Worm (Caenorhabditis elegans) whole organism, L4 larva: ENCODE results near the gene F58H1.5.
A peak's percentile ranks its signal among the peaks of the same experiment; 100 is the strongest.

Experiments
- D1046.2 ChIP-seq: fragments of 200-800 bp; sonication (Bioruptor generic); IDR thresholded peaks from 2 replicates; pipeline ENCODE4 v1.3.6; 2022; ENCODE audit warnings: missing genetic modification characterization, missing compliant biosample characterization
- F44E2.7 ChIP-seq: fragments of 200-800 bp; sonication (Bioruptor generic); IDR thresholded peaks from 2 replicates; pipeline ENCODE4 v2.1.2; 2022; ENCODE audit warnings: missing genetic modification characterization, missing compliant biosample characterization
- F49E8.2 ChIP-seq: sonication (generic microtip); optimal IDR thresholded peaks from 2 replicates; lab custom pipeline; 2016; ENCODE audit warnings: missing compliant biosample characterization, mild to moderate bottlenecking, missing genetic modification characterization, borderline replicate concordance
- R02D3.7 ChIP-seq: fragments of 150-350 bp; sonication (generic microtip); optimal IDR thresholded peaks from 3 replicates; lab custom pipeline; 2014; ENCODE audit warnings: missing biosample characterization, missing genetic modification characterization
- T20F7.1 ChIP-seq: fragments of 200-800 bp; sonication (Bioruptor generic); optimal IDR thresholded peaks from 2 replicates; lab custom pipeline; 2018; ENCODE audit warnings: mild to moderate bottlenecking, missing genetic modification characterization, missing compliant biosample characterization
- T26A8.4 ChIP-seq: fragments of 200-800 bp; sonication (Bioruptor generic); IDR thresholded peaks from 2 replicates; pipeline ENCODE4 v1.3.6; 2022; ENCODE audit warnings: missing genetic modification characterization, missing compliant biosample characterization
- Y105C5A.15 ChIP-seq: fragments of 200-800 bp; sonication (Bioruptor generic); IDR thresholded peaks from 2 replicates; pipeline ENCODE4 v1.3.6; 2022; ENCODE audit warnings: missing genetic modification characterization, missing compliant biosample characterization
- aha-1 ChIP-seq: fragments of 150-350 bp; peaks from one replicate; lab custom pipeline; 2014; ENCODE audit warnings: missing biosample characterization, missing genetic modification characterization
- aly-2 ChIP-seq: sonication (generic microtip); optimal IDR thresholded peaks from 2 replicates; lab custom pipeline; 2018; ENCODE audit warnings: missing biosample characterization, missing genetic modification characterization
- ama-1 ChIP-seq: fragments of 150-350 bp; optimal IDR thresholded peaks from 2 replicates; lab custom pipeline; 2014; ENCODE audit warnings: inconsistent platforms, mixed read lengths
- attf-4 ChIP-seq: sonication (generic microtip); optimal IDR thresholded peaks from 3 replicates; lab custom pipeline; 2017; ENCODE audit warnings: missing biosample characterization, missing genetic modification characterization
- ceh-20 ChIP-seq: fragments of 200-800 bp; sonication (Bioruptor generic); IDR thresholded peaks from 2 replicates; pipeline ENCODE4 v1.3.6; 2022; ENCODE audit warnings: missing genetic modification reagents, missing genetic modification characterization, missing compliant biosample characterization
- ceh-44 ChIP-seq: fragments of 200-800 bp; sonication (Bioruptor generic); IDR thresholded peaks from 2 replicates; pipeline ENCODE4 v1.3.6; 2022; ENCODE audit warnings: missing genetic modification reagents, missing genetic modification characterization, missing compliant biosample characterization
- ceh-62 ChIP-seq: sonication (generic microtip); optimal IDR thresholded peaks from 2 replicates; lab custom pipeline; 2017; ENCODE audit warnings: missing biosample characterization, missing genetic modification characterization
- ceh-82 ChIP-seq: sonication (generic microtip); optimal IDR thresholded peaks from 2 replicates; lab custom pipeline; 2017; ENCODE audit warnings: missing biosample characterization, missing genetic modification characterization
- cey-2 ChIP-seq: sonication (generic microtip); optimal IDR thresholded peaks from 3 replicates; lab custom pipeline; 2017; ENCODE audit warnings: missing genetic modification characterization, mild to moderate bottlenecking, missing compliant biosample characterization, antibody characterized with exemption, borderline replicate concordance; ENCODE audit not compliant: insufficient read depth
- dmd-6 ChIP-seq: fragments of 200-800 bp; sonication (Bioruptor generic); IDR thresholded peaks from 2 replicates; pipeline ENCODE4 v1.3.6; 2022; ENCODE audit warnings: missing genetic modification reagents, missing genetic modification characterization, missing compliant biosample characterization
- duxl-1 ChIP-seq: sonication (generic microtip); optimal IDR thresholded peaks from 2 replicates; lab custom pipeline; 2016; ENCODE audit warnings: mild to moderate bottlenecking, missing genetic modification characterization, moderate library complexity, missing compliant biosample characterization; ENCODE audit not compliant: poor library complexity
- dve-1 ChIP-seq: sonication (generic microtip); optimal IDR thresholded peaks from 2 replicates; lab custom pipeline; 2017; ENCODE audit warnings: antibody characterized with exemption, mild to moderate bottlenecking, missing genetic modification characterization, missing compliant biosample characterization; ENCODE audit not compliant: insufficient read depth
- egl-27 ChIP-seq: sonication (generic microtip); optimal IDR thresholded peaks from 3 replicates; lab custom pipeline; 2017; ENCODE audit warnings: missing biosample characterization, missing genetic modification reagents, missing genetic modification characterization
- hif-1 ChIP-seq, 2 experiments: sonication (generic microtip); optimal IDR thresholded peaks; 2 replicates each; lab custom pipeline; 2016 to 2017; ENCODE audit warnings: missing compliant biosample characterization in 2 of 2, missing genetic modification characterization in 2 of 2, missing genetic modification reagents in 2 of 2, missing genotype in 2 of 2, mild to moderate bottlenecking in 1 of 2
- hlh-30 ChIP-seq: sonication (generic microtip); optimal IDR thresholded peaks from 2 replicates; lab custom pipeline; 2017; ENCODE audit warnings: antibody characterized with exemption, mild to moderate bottlenecking, missing genetic modification characterization, missing compliant biosample characterization; ENCODE audit not compliant: insufficient read depth
- lim-7 ChIP-seq: fragments of 200-800 bp; sonication (Bioruptor generic); IDR thresholded peaks from 2 replicates; pipeline ENCODE4 v1.3.6; 2022; ENCODE audit warnings: missing genetic modification characterization, missing compliant biosample characterization
- lin-13 ChIP-seq: fragments of 150-350 bp; optimal IDR thresholded peaks from 2 replicates; lab custom pipeline; 2014; ENCODE audit warnings: missing biosample characterization, missing genetic modification reagents, missing genetic modification characterization
- lin-29 ChIP-seq: fragments of 200-800 bp; sonication (Bioruptor generic); IDR thresholded peaks from 2 replicates; pipeline ENCODE4 v1.3.6; 2022; ENCODE audit warnings: missing genetic modification reagents, missing genetic modification characterization, missing compliant biosample characterization
- lin-39 ChIP-seq: fragments of 150-350 bp; optimal IDR thresholded peaks from 2 replicates; lab custom pipeline; 2014; ENCODE audit warnings: missing biosample characterization, missing genetic modification reagents, missing genetic modification characterization
- lsy-2 ChIP-seq, 2 experiments: fragments of 150-350 bp in 1 of 2; sonication (generic microtip) in 1 of 2; optimal IDR thresholded peaks; 2 replicates each; lab custom pipeline; 2014 to 2017; ENCODE audit warnings: missing biosample characterization in 2 of 2, missing genetic modification characterization in 2 of 2
- mdl-1 ChIP-seq, 2 experiments: fragments of 150-350 bp in 1 of 2; sonication (generic microtip) in 1 of 2; optimal IDR thresholded peaks; 2 replicates each; lab custom pipeline; 2014 to 2017; ENCODE audit warnings: missing biosample characterization in 2 of 2, missing genetic modification characterization in 2 of 2
- mdt-29 ChIP-seq: fragments of 200-800 bp; sonication (Bioruptor generic); IDR thresholded peaks from 2 replicates; pipeline ENCODE4 v1.3.6; 2022; ENCODE audit warnings: missing genetic modification reagents, missing genetic modification characterization, missing compliant biosample characterization
- mep-1 ChIP-seq: fragments of 150-350 bp; sonication (generic microtip); optimal IDR thresholded peaks from 3 replicates; lab custom pipeline; 2014; ENCODE audit warnings: missing biosample characterization, missing genetic modification characterization
- mes-2 ChIP-seq: sonication (generic microtip); optimal IDR thresholded peaks from 2 replicates; lab custom pipeline; 2016; ENCODE audit warnings: missing genotype, mild to moderate bottlenecking, missing genetic modification characterization, missing compliant biosample characterization; ENCODE audit not compliant: poor library complexity, severe bottlenecking
- nhr-102 ChIP-seq: sonication (generic microtip); optimal IDR thresholded peaks from 2 replicates; lab custom pipeline; 2016; ENCODE audit warnings: mild to moderate bottlenecking, missing genetic modification characterization, moderate library complexity, missing compliant biosample characterization
- nhr-11 ChIP-seq: fragments of 150-350 bp; optimal IDR thresholded peaks from 2 replicates; lab custom pipeline; 2014; ENCODE audit warnings: missing biosample characterization, missing genetic modification characterization
- nhr-111 ChIP-seq: fragments of 200-800 bp; sonication (Bioruptor generic); optimal IDR thresholded peaks from 2 replicates; lab custom pipeline; 2018; ENCODE audit warnings: mild to moderate bottlenecking, missing genetic modification characterization, missing compliant biosample characterization
- nhr-25 ChIP-seq: sonication (generic microtip); optimal IDR thresholded peaks from 2 replicates; lab custom pipeline; 2017; ENCODE audit warnings: missing genetic modification characterization, mild to moderate bottlenecking, missing compliant biosample characterization, antibody characterized with exemption, moderate library complexity, borderline replicate concordance; ENCODE audit not compliant: insufficient read depth
- nhr-28 ChIP-seq: fragments of 150-350 bp; optimal IDR thresholded peaks from 2 replicates; lab custom pipeline; 2014; ENCODE audit warnings: missing biosample characterization, missing genetic modification characterization
- nhr-41 ChIP-seq: fragments of 200-800 bp; sonication (Bioruptor generic); IDR thresholded peaks from 2 replicates; pipeline ENCODE4 v1.3.6; 2022; ENCODE audit warnings: missing genetic modification reagents, missing genetic modification characterization, missing compliant biosample characterization
- nhr-6 ChIP-seq: fragments of 150-350 bp; optimal IDR thresholded peaks from 2 replicates; lab custom pipeline; 2014; ENCODE audit warnings: missing biosample characterization, missing genetic modification characterization
- nhr-77 ChIP-seq: fragments of 150-350 bp; optimal IDR thresholded peaks from 2 replicates; lab custom pipeline; 2014; ENCODE audit warnings: missing biosample characterization, missing genetic modification characterization
- pqm-1 ChIP-seq: sonication (generic microtip); optimal IDR thresholded peaks from 2 replicates; lab custom pipeline; 2017; ENCODE audit warnings: missing biosample characterization, missing genetic modification characterization
- sdz-12 ChIP-seq: fragments of 200-800 bp; sonication (Bioruptor generic); optimal IDR thresholded peaks from 2 replicates; lab custom pipeline; 2018; ENCODE audit warnings: mild to moderate bottlenecking, missing genetic modification characterization, missing compliant biosample characterization
- snpc-1.2 ChIP-seq: fragments of 200-800 bp; sonication (Bioruptor generic); IDR thresholded peaks from 2 replicates; pipeline ENCODE4 v1.3.6; 2022; ENCODE audit warnings: missing genetic modification reagents, missing genetic modification characterization, missing compliant biosample characterization
- spr-1 ChIP-seq: sonication (generic microtip); optimal IDR thresholded peaks from 2 replicates; lab custom pipeline; 2016; ENCODE audit warnings: mild to moderate bottlenecking, missing genetic modification characterization, missing compliant biosample characterization
- spr-3 ChIP-seq: fragments of 200-800 bp; sonication (Bioruptor generic); optimal IDR thresholded peaks from 2 replicates; lab custom pipeline; 2018; ENCODE audit warnings: mild to moderate bottlenecking, missing genetic modification characterization, missing compliant biosample characterization
- zag-1 ChIP-seq: fragments of 150-350 bp; optimal IDR thresholded peaks from 2 replicates; lab custom pipeline; 2014; ENCODE audit warnings: missing biosample characterization, missing genetic modification characterization
- ztf-11 ChIP-seq: fragments of 150-350 bp; optimal IDR thresholded peaks from 2 replicates; lab custom pipeline; 2014; ENCODE audit warnings: missing biosample characterization, missing genetic modification characterization

The F58H1.5 gene

DNA sequence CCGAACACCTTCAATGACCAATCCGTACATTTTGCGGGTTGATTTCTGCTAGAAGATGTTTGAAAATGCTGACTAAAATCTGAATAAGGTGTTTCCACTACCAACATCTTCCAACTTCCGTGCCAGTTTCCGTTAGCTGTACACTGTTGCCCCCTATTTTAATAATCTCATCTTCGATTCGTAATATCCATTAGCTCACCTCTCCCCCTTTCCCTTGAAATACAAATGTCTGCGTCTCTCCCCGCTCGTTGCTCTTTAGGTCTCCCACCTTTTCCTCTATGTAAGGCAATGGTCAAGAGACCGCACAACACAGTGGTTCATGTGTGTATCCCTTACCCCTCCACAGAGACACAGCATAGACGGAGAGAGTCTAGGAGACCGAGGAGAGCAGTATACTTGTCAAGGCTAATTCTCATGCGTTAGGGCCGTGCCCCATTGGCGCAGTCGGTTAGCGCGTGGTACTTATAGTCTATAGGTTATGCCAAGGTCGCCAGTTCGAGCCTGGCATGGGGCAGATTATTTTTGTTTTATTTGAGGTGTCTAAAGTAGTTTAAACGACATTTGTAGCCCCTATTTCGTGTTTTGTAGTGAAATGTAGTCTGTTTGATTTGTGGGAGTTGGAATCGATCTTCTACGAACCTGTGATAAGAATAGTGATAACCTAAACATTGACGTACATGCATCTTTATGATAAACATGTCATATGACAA lies 43.7 kb downstream of the F58H1.5 start, which contains the start of gene gcy-33 (continued):
- peak; percentile 98 for TF ChIP-seq aha-1 (tag; lab: Kevin White, UChicago)
- TF ChIP-seq sdz-12, result peak; percentile 94
- TF ChIP-seq T20F7.1 (GFP tag; lab: Kevin White, UChicago), result peak; percentile 77
- peak; percentile 82 for TF ChIP-seq nhr-25 (tag; lab: Kevin White, UChicago)
- TF ChIP-seq D1046.2 (GFP tag; lab: Robert Waterston, UW), result peak; percentile 84; the same call in 1 of the 2 replicates
- no peak for TF ChIP-seq ceh-82 (tag; lab: Kevin White, UChicago)
- peak; percentile 40 for TF ChIP-seq nhr-77 (tag; lab: Kevin White, UChicago)
- peak; percentile 44 to 79 for TF ChIP-seq mdl-1 (tag; optimal IDR thresholded peaks at IDR 0.05; lab: Kevin White, UChicago)
- peak; percentile 75 for TF ChIP-seq spr-1
- TF ChIP-seq R02D3.7 (tag; lab: Kevin White, UChicago), result no peak
- TF ChIP-seq mep-1 (tag; lab: Kevin White, UChicago), result peak; percentile 87
- TF ChIP-seq mdt-29 (GFP tag; lab: Robert Waterston, UW), result peak; percentile 89
- TF ChIP-seq aly-2 (tag; lab: Kevin White, UChicago), result no peak
- TF ChIP-seq nhr-41 (GFP tag; lab: Robert Waterston, UW), result peak; percentile 83; the same call in 1 of the 2 replicates
- TF ChIP-seq zag-1 (tag; lab: Kevin White, UChicago), result no peak
- peak; percentile 92 for TF ChIP-seq T26A8.4 (GFP tag; lab: Robert Waterston, UW)
- TF ChIP-seq nhr-111 (GFP tag; lab: Kevin White, UChicago), result peak; percentile 93
- TF ChIP-seq lsy-2 (tag; optimal IDR thresholded peaks at IDR 0.05; lab: Kevin White, UChicago), result peak in 1 of 2 experiments; percentile 74
- TF ChIP-seq F49E8.2, result peak; percentile 56
- peak; percentile 97 for TF ChIP-seq nhr-6 (tag; lab: Kevin White, UChicago)
- TF ChIP-seq lin-39 (tag; lab: Kevin White, UChicago), result no peak
- no peak for TF ChIP-seq attf-4 (tag; lab: Kevin White, UChicago)
- TF ChIP-seq egl-27, result peak; percentile 24
- TF ChIP-seq ceh-62 (tag; lab: Kevin White, UChicago), result no peak
- TF ChIP-seq dmd-6 (GFP tag; lab: Robert Waterston, UW), result peak; percentile 89

DNA sequence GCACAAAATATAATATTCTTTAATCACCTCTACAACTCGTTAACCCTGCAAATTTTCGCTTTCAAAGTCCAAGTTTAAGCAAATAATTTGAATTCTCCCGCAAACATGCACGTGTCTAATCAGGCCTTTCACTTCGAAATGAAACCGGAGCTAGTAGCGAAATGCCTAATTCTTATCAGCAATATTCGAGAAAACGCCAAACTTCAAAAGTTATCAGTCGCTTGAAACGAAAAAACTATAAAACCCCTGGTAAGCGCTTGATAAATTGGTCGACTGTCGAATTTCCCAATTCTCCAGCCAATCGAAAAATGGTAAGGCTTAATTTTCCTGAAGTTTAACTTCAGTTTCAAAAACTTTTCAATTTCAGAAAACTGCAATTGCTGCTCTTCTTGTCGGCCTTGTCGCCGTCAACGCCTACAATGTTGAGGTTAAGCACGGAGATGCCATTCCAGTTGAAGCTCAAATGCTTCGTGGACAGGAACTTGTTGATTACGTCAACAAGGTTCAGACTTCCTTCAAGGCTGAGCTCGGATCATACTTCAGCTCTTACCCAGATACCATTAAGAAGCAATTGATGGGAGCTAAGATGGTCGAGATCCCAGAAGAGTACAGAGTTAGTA lies 44.8 kb downstream of the F58H1.5 start, which contains the start of gene cpr-9:
Gene cpr-9, plus strand, starts transcription at position 188 of the 620 bp plus-strand sequence.
- TF ChIP-seq nhr-111 (GFP tag; lab: Kevin White, UChicago), result no peak
- TF ChIP-seq hlh-30 (tag; lab: Kevin White, UChicago), result peak; percentile 19
- peak; percentile 77 for TF ChIP-seq dve-1
- peak; percentile 28 for TF ChIP-seq nhr-6 (tag; lab: Kevin White, UChicago)
- no peak for TF ChIP-seq lim-7
- TF ChIP-seq ama-1 (lab: Kevin White, UChicago), result peak; percentile 45
- no peak for TF ChIP-seq Y105C5A.15 (GFP tag; lab: Robert Waterston, UW)
- no peak for TF ChIP-seq duxl-1 (tag; lab: Kevin White, UChicago)
- no peak for TF ChIP-seq nhr-41 (GFP tag; lab: Robert Waterston, UW)
- TF ChIP-seq hif-1 (tag; optimal IDR thresholded peaks at IDR 0.05; lab: Kevin White, UChicago), result no peak
- TF ChIP-seq lin-13 (GFP tag; lab: Kevin White, UChicago), result no peak
- TF ChIP-seq ceh-82 (tag; lab: Kevin White, UChicago), result no peak
- TF ChIP-seq lin-29, result no peak
- no peak for TF ChIP-seq ceh-62 (tag; lab: Kevin White, UChicago)
- no peak for TF ChIP-seq nhr-11 (tag; lab: Kevin White, UChicago)
- peak; percentile 50 for TF ChIP-seq pqm-1 (tag; lab: Kevin White, UChicago)
- peak; percentile 55 for TF ChIP-seq nhr-28 (tag; lab: Kevin White, UChicago)
- no peak for TF ChIP-seq cey-2 (tag; lab: Kevin White, UChicago)
- TF ChIP-seq spr-3 (GFP tag; lab: Kevin White, UChicago), result no peak
- no peak for TF ChIP-seq ceh-44 (GFP tag; lab: Robert Waterston, UW)
- TF ChIP-seq lsy-2 (tag; optimal IDR thresholded peaks at IDR 0.05; lab: Kevin White, UChicago), result peak in 1 of 2 experiments; percentile 20
- TF ChIP-seq ztf-11 (tag; lab: Kevin White, UChicago), result no peak
- TF ChIP-seq nhr-102 (tag; lab: Kevin White, UChicago), result no peak
- no peak for TF ChIP-seq R02D3.7 (tag; lab: Kevin White, UChicago)
- peak; percentile 56 for TF ChIP-seq dmd-6 (GFP tag; lab: Robert Waterston, UW)
- no peak for TF ChIP-seq T20F7.1 (GFP tag; lab: Kevin White, UChicago)
- TF ChIP-seq mes-2 (tag; lab: Kevin White, UChicago), result no peak
- no peak for TF ChIP-seq ceh-20
- no peak for TF ChIP-seq F44E2.7 (GFP tag; lab: Robert Waterston, UW)
- TF ChIP-seq snpc-1.2 (GFP tag; lab: Robert Waterston, UW), result no peak
